Worm (Caenorhabditis elegans) whole organism, late embryonic: ENCODE measurements around the gene htrl-1.

Source experiments
- C38D4.7 ChIP-seq: fragments of 200-800 bp; sonication (Bioruptor generic); optimal IDR thresholded peaks from 2 replicates; lab custom pipeline; 2018; ENCODE audit warnings: mild to moderate bottlenecking, missing genetic modification characterization, moderate library complexity, missing compliant biosample characterization
- K02D7.2 ChIP-seq: sonication (generic microtip); optimal IDR thresholded peaks from 2 replicates; lab custom pipeline; 2017; ENCODE audit warnings: mild to moderate bottlenecking, missing genetic modification characterization, missing compliant biosample characterization
- T23F11.4 ChIP-seq: fragments of 200-800 bp; sonication (Bioruptor generic); optimal IDR thresholded peaks from 2 replicates; lab custom pipeline; 2018; ENCODE audit warnings: mild to moderate bottlenecking, missing genetic modification characterization, missing compliant biosample characterization
- Y22D7AL.16 ChIP-seq: sonication (generic microtip); optimal IDR thresholded peaks from 2 replicates; lab custom pipeline; 2016; ENCODE audit warnings: missing genetic modification characterization, missing compliant biosample characterization
- ahr-1 ChIP-seq: sonication (generic microtip); optimal IDR thresholded peaks from 2 replicates; lab custom pipeline; 2016; ENCODE audit warnings: missing genetic modification characterization, missing compliant biosample characterization
- ama-1 ChIP-seq: fragments of 150-350 bp; optimal IDR thresholded peaks from 2 replicates; lab custom pipeline; 2014
- ceh-14 ChIP-seq: sonication (generic microtip); optimal IDR thresholded peaks from 2 replicates; lab custom pipeline; 2016; ENCODE audit warnings: missing genotype, missing genetic modification characterization, missing compliant biosample characterization
- ceh-19 ChIP-seq: fragments of 200-800 bp; sonication (Bioruptor generic); optimal IDR thresholded peaks from 2 replicates; lab custom pipeline; 2018; ENCODE audit warnings: mild to moderate bottlenecking, missing genetic modification characterization, missing compliant biosample characterization
- ceh-2 ChIP-seq: sonication (generic microtip); optimal IDR thresholded peaks from 2 replicates; lab custom pipeline; 2016; ENCODE audit warnings: missing genotype, missing genetic modification characterization, missing compliant biosample characterization
- ceh-30 ChIP-seq: fragments of 150-350 bp; optimal IDR thresholded peaks from 2 replicates; lab custom pipeline; 2014; ENCODE audit warnings: missing biosample characterization, missing genetic modification characterization
- ceh-31 ChIP-seq: sonication (generic microtip); optimal IDR thresholded peaks from 2 replicates; lab custom pipeline; 2016; ENCODE audit warnings: missing genetic modification characterization, missing compliant biosample characterization
- ceh-9 ChIP-seq: sonication (generic microtip); optimal IDR thresholded peaks from 2 replicates; lab custom pipeline; 2016; ENCODE audit warnings: mild to moderate bottlenecking, missing genetic modification characterization, inconsistent platforms, missing compliant biosample characterization
- che-1 ChIP-seq: sonication (generic microtip); optimal IDR thresholded peaks from 2 replicates; lab custom pipeline; 2016; ENCODE audit warnings: mild to moderate bottlenecking, missing genetic modification characterization, missing compliant biosample characterization
- dmd-4 ChIP-seq: sonication (generic microtip); optimal IDR thresholded peaks from 2 replicates; lab custom pipeline; 2016; ENCODE audit warnings: borderline replicate concordance, missing genetic modification characterization, missing compliant biosample characterization
- elt-4 ChIP-seq: sonication (generic microtip); optimal IDR thresholded peaks from 2 replicates; lab custom pipeline; 2016; ENCODE audit warnings: missing genetic modification characterization, missing compliant biosample characterization
- ets-4 ChIP-seq: sonication (generic microtip); optimal IDR thresholded peaks from 2 replicates; lab custom pipeline; 2016; ENCODE audit warnings: missing genetic modification characterization, missing compliant biosample characterization
- eyg-1 ChIP-seq: sonication (generic microtip); optimal IDR thresholded peaks from 2 replicates; lab custom pipeline; 2016; ENCODE audit warnings: missing genotype, missing genetic modification characterization, missing compliant biosample characterization
- fax-1 ChIP-seq: sonication (generic microtip); optimal IDR thresholded peaks from 2 replicates; lab custom pipeline; 2016; ENCODE audit warnings: missing genotype, missing genetic modification characterization, missing compliant biosample characterization
- gmeb-2 ChIP-seq: sonication (generic microtip); optimal IDR thresholded peaks from 2 replicates; lab custom pipeline; 2016; ENCODE audit warnings: missing genetic modification characterization, inconsistent platforms, missing compliant biosample characterization
- hlh-13 ChIP-seq: fragments of 200-800 bp; sonication (Bioruptor generic); optimal IDR thresholded peaks from 2 replicates; lab custom pipeline; 2018; ENCODE audit warnings: mild to moderate bottlenecking, missing genetic modification characterization, missing compliant biosample characterization
- hlh-15 ChIP-seq: sonication (generic microtip); optimal IDR thresholded peaks from 2 replicates; lab custom pipeline; 2016; ENCODE audit warnings: missing genetic modification characterization, missing compliant biosample characterization
- hlh-30 ChIP-seq: sonication (generic microtip); optimal IDR thresholded peaks from 2 replicates; lab custom pipeline; 2017; ENCODE audit warnings: antibody characterized with exemption, missing genetic modification characterization, missing compliant biosample characterization; ENCODE audit not compliant: insufficient read depth
- lim-6 ChIP-seq: sonication (generic microtip); optimal IDR thresholded peaks from 2 replicates; lab custom pipeline; 2016; ENCODE audit warnings: missing genetic modification characterization, missing compliant biosample characterization
- lin-11 ChIP-seq: fragments of 200-800 bp; sonication (Bioruptor generic); optimal IDR thresholded peaks from 2 replicates; lab custom pipeline; 2018; ENCODE audit warnings: mild to moderate bottlenecking, missing genetic modification characterization, missing compliant biosample characterization
- nfya-1 ChIP-seq: sonication (generic microtip); optimal IDR thresholded peaks from 2 replicates; lab custom pipeline; 2017; ENCODE audit warnings: missing genetic modification characterization, mild to moderate bottlenecking, missing compliant biosample characterization, antibody characterized with exemption, moderate library complexity
- nhr-11 ChIP-seq: fragments of 150-350 bp; optimal IDR thresholded peaks from 2 replicates; lab custom pipeline; 2014; ENCODE audit warnings: missing biosample characterization, missing genetic modification characterization
- odd-2 ChIP-seq: sonication (generic microtip); optimal IDR thresholded peaks from 2 replicates; lab custom pipeline; 2017; ENCODE audit warnings: antibody characterized with exemption, mild to moderate bottlenecking, missing genetic modification characterization, missing compliant biosample characterization
- pax-1 ChIP-seq: fragments of 150-350 bp; optimal IDR thresholded peaks from 2 replicates; lab custom pipeline; 2014; ENCODE audit warnings: missing biosample characterization, missing genetic modification characterization
- sdc-2 ChIP-seq: sonication (generic microtip); optimal IDR thresholded peaks from 2 replicates; lab custom pipeline; 2016; ENCODE audit warnings: missing genotype, missing genetic modification characterization, missing compliant biosample characterization
- sox-2 ChIP-seq: fragments of 200-800 bp; sonication (Bioruptor generic); IDR thresholded peaks from 2 replicates; pipeline ENCODE4 v1.3.6; 2022; ENCODE audit warnings: missing genetic modification reagents, missing genetic modification characterization, missing compliant biosample characterization
- syd-9 ChIP-seq: sonication (generic microtip); optimal IDR thresholded peaks from 2 replicates; lab custom pipeline; 2016; ENCODE audit warnings: mild to moderate bottlenecking, missing genetic modification characterization, moderate library complexity, missing compliant biosample characterization
- tbx-2 ChIP-seq: sonication (generic microtip); optimal IDR thresholded peaks from 2 replicates; lab custom pipeline; 2016; ENCODE audit warnings: missing genetic modification characterization, missing compliant biosample characterization
- tbx-7 ChIP-seq: sonication (generic microtip); optimal IDR thresholded peaks from 2 replicates; lab custom pipeline; 2016; ENCODE audit warnings: missing genotype, missing genetic modification characterization, missing compliant biosample characterization
- unc-3 ChIP-seq, 2 experiments: fragments of 200-800 bp in 1 of 2; sonication (Bioruptor generic) in 1 of 2; sonication (generic microtip) in 1 of 2; conservative IDR thresholded peaks in 1 of 2; optimal IDR thresholded peaks in 1 of 2; 2 replicates each; pipeline versions ENCODE4 v1.3.6 to Lab custom; 2016 to 2022; ENCODE audit warnings: missing compliant biosample characterization in 2 of 2, missing genetic modification characterization in 2 of 2, missing genetic modification reagents in 1 of 2
- unc-42 ChIP-seq: sonication (generic microtip); optimal IDR thresholded peaks from 2 replicates; lab custom pipeline; 2016; ENCODE audit warnings: missing genotype, missing genetic modification characterization, missing compliant biosample characterization
- unc-86 ChIP-seq: sonication (generic microtip); optimal IDR thresholded peaks from 2 replicates; lab custom pipeline; 2016; ENCODE audit warnings: missing genetic modification characterization, missing compliant biosample characterization
- zip-5 ChIP-seq: sonication (generic microtip); optimal IDR thresholded peaks from 2 replicates; lab custom pipeline; 2016; ENCODE audit warnings: missing genetic modification characterization, missing compliant biosample characterization

Gene htrl-1

ce11 chrV:11503081-11503751 is 7.0 kb upstream of the htrl-1 start, which contains the start of gene C55A6.12:
TSS of gene C55A6.12 (minus strand) at chrV:11503131.
- TF ChIP-seq K02D7.2 (tag; lab: Kevin White, UChicago) = no peak
- peak; percentile 91 for TF ChIP-seq nfya-1 (tag; lab: Kevin White, UChicago)

- TF ChIP-seq C38D4.7 (GFP tag; lab: Kevin White, UChicago) (no peak), lin-11 (tag; lab: Kevin White, UChicago) (no peak), pax-1 (tag; lab: Kevin White, UChicago) (no peak), ceh-14 (tag; lab: Kevin White, UChicago) (no peak), Y22D7AL.16 (no peak), ama-1 (lab: Kevin White, UChicago) (no peak), ceh-19 (GFP tag; lab: Kevin White, UChicago) (no peak), ets-4 (tag; lab: Kevin White, UChicago) (no peak), T23F11.4 (GFP tag; lab: Kevin White, UChicago) (no peak), hlh-15 (tag; lab: Kevin White, UChicago) (no peak), hlh-13 (GFP tag; lab: Kevin White, UChicago) (no peak), lim-6 (no peak), tbx-7 (tag; lab: Kevin White, UChicago) (no peak), ceh-2 (no peak), nhr-11 (tag; lab: Kevin White, UChicago) (no peak), che-1 (tag; lab: Kevin White, UChicago) (no peak), sox-2 (GFP tag; lab: Robert Waterston, UW) (no peak), eyg-1 (tag; lab: Kevin White, UChicago) (no peak), fax-1 (tag; lab: Kevin White, UChicago) (no peak), hlh-30 (tag; lab: Kevin White, UChicago) (no peak)
- TF ChIP-seq, all 69 proteins: peak for 0
Observed at ce11 chrV:11500980-11501379, 4.8 kb upstream of the htrl-1 start.

ce11 chrV:11499786-11500185 is 3.6 kb upstream of the htrl-1 start:
- no peak for TF ChIP-seq unc-42
- TF ChIP-seq gmeb-2 (tag; lab: Kevin White, UChicago) = no peak
- no peak for TF ChIP-seq ceh-30

- TF ChIP-seq ceh-9 (no peak), sdc-2 (tag; lab: Kevin White, UChicago) (no peak), zip-5 (tag; lab: Kevin White, UChicago) (no peak), tbx-2 (no peak), dmd-4 (tag; lab: Kevin White, UChicago) (no peak), lim-6 (no peak), gmeb-2 (tag; lab: Kevin White, UChicago) (no peak), eyg-1 (tag; lab: Kevin White, UChicago) (no peak), odd-2 (no peak), ceh-31 (tag; lab: Kevin White, UChicago) (no peak), ahr-1 (tag; lab: Kevin White, UChicago) (no peak), hlh-15 (tag; lab: Kevin White, UChicago) (no peak), elt-4 (tag; lab: Kevin White, UChicago) (no peak), unc-86 (tag; lab: Kevin White, UChicago) (no peak), fax-1 (tag; lab: Kevin White, UChicago) (no peak), unc-3 (GFP tag; conservative IDR thresholded peaks at IDR 0.05; lab: Robert Waterston, UW) (no peak), unc-3 (tag; optimal IDR thresholded peaks at IDR 0.05; lab: Kevin White, UChicago) (no peak), syd-9 (tag; lab: Kevin White, UChicago) (no peak), T23F11.4 (GFP tag; lab: Kevin White, UChicago) (no peak), K02D7.2 (tag; lab: Kevin White, UChicago) (no peak)
Observed at ce11 chrV:11497475-11497874, 1.3 kb upstream of the htrl-1 start.
